Fruit fly (Drosophila melanogaster) whole organism, embryonic: ENCODE data around the gene Muc14A.

ENCODE experiments used
- CG10543 ChIP-seq: fragments of 200-800 bp; sonication (Bioruptor generic); optimal IDR thresholded peaks from 3 replicates; lab custom pipeline; 2017; ENCODE audit warnings: missing biosample characterization, mild to moderate bottlenecking, missing genetic modification characterization, moderate library complexity
- CG17612 ChIP-seq: fragments of 200-800 bp; sonication (Bioruptor generic); IDR thresholded peaks from 2 replicates; pipeline ENCODE4 v1.3.6; 2022; ENCODE audit warnings: missing biosample characterization, missing genetic modification characterization
- CG32772 ChIP-seq: fragments of 200-800 bp; sonication (Bioruptor generic); IDR thresholded peaks from 2 replicates; pipeline ENCODE4 v1.3.6; 2022; ENCODE audit warnings: missing biosample characterization, missing genetic modification characterization
- Dip3 ChIP-seq: fragments of 200-800 bp; sonication (Bioruptor generic); optimal IDR thresholded peaks from 3 replicates; lab custom pipeline; 2016; ENCODE audit warnings: missing biosample characterization, missing genetic modification characterization
- Elba2 ChIP-seq: fragments of 200-800 bp; sonication (Bioruptor generic); optimal IDR thresholded peaks from 3 replicates; lab custom pipeline; 2016; ENCODE audit warnings: missing biosample characterization, missing genetic modification characterization
- Hmr ChIP-seq: fragments of 200-800 bp; sonication (Bioruptor generic); optimal IDR thresholded peaks from 3 replicates; lab custom pipeline; 2017; ENCODE audit warnings: mild to moderate bottlenecking, missing biosample characterization, missing genetic modification reagents, missing genetic modification characterization
- Lpt ChIP-seq: fragments of >200 bp; optimal IDR thresholded peaks from 2 replicates; lab custom pipeline; 2018; ENCODE audit warnings: missing biosample characterization, missing genetic modification characterization
- croc ChIP-seq: fragments of 200-800 bp; sonication (Bioruptor generic); conservative IDR thresholded peaks from 3 replicates; pipeline ENCODE4 v1.3.6; 2022; ENCODE audit warnings: missing biosample characterization, missing genetic modification characterization
- fd96Cb ChIP-seq: fragments of 200-800 bp; sonication (Bioruptor generic); optimal IDR thresholded peaks from 2 replicates; lab custom pipeline; 2018; ENCODE audit warnings: missing biosample characterization, mild to moderate bottlenecking, missing genetic modification characterization, moderate library complexity
- ham ChIP-seq: fragments of 200-800 bp; sonication (Bioruptor generic); IDR thresholded peaks from 2 replicates; pipeline ENCODE4 v1.3.6; 2022; ENCODE audit warnings: missing biosample characterization, missing genetic modification characterization
- lola ChIP-seq, 3 experiments: fragments of >200 bp in 2 of 3; fragments of 200-800 bp in 1 of 3; sonication (Bioruptor generic) in 1 of 3; optimal IDR thresholded peaks; 2 replicates each; lab custom pipeline; 2017 to 2019; ENCODE audit warnings: missing biosample characterization in 3 of 3, missing genetic modification characterization in 3 of 3, mild to moderate bottlenecking in 1 of 3, moderate library complexity in 1 of 3
- salm ChIP-seq: fragments of 200-800 bp; sonication (Bioruptor generic); optimal IDR thresholded peaks from 2 replicates; lab custom pipeline; 2018; ENCODE audit warnings: missing biosample characterization, mild to moderate bottlenecking, missing genetic modification characterization
- yki ChIP-seq: fragments of >200 bp; optimal IDR thresholded peaks from 3 replicates; lab custom pipeline; 2018

- TF ChIP-seq CG10543 (GFP tag; lab: Kevin White, UChicago) (no peak), croc (GFP tag; lab: Robert Waterston, UW) (no peak), CG17612 (GFP tag; lab: Robert Waterston, UW) (no peak), Hmr (no peak), lola (GFP tag; optimal IDR thresholded peaks at IDR 0.05; lab: Kevin White, UChicago) (no peak), ham (no peak), yki (no peak), CG32772 (GFP tag; lab: Robert Waterston, UW) (no peak), salm (tag; lab: Kevin White, UChicago) (no peak), Dip3 (GFP tag; lab: Kevin White, UChicago) (no peak), fd96Cb (tag; lab: Kevin White, UChicago) (no peak), Lpt (GFP tag; lab: Kevin White, UChicago) (no peak), Elba2 (GFP tag; lab: Kevin White, UChicago) (no peak)
Measured at dm6 chrX:15973157-15973774, 35.6 kb upstream of the Muc14A start, which contains the start of gene mmd.
